Worm (Caenorhabditis elegans) whole organism, L4 larva: ENCODE results near the gene srz-95.
A peak's percentile ranks its signal among the peaks of the same experiment; 100 is the strongest.

Experiments used
- ceh-20 ChIP-seq: fragments of 200-800 bp; sonication (Bioruptor generic); IDR thresholded peaks from 2 replicates; pipeline ENCODE4 v1.3.6; 2022; ENCODE audit warnings: missing genetic modification reagents, missing genetic modification characterization, missing compliant biosample characterization
- ceh-82 ChIP-seq: sonication (generic microtip); optimal IDR thresholded peaks from 2 replicates; lab custom pipeline; 2017; ENCODE audit warnings: missing biosample characterization, missing genetic modification characterization
- duxl-1 ChIP-seq: sonication (generic microtip); optimal IDR thresholded peaks from 2 replicates; lab custom pipeline; 2016; ENCODE audit warnings: mild to moderate bottlenecking, missing genetic modification characterization, moderate library complexity, missing compliant biosample characterization; ENCODE audit not compliant: poor library complexity
- hlh-30 ChIP-seq: sonication (generic microtip); optimal IDR thresholded peaks from 2 replicates; lab custom pipeline; 2017; ENCODE audit warnings: antibody characterized with exemption, mild to moderate bottlenecking, missing genetic modification characterization, missing compliant biosample characterization; ENCODE audit not compliant: insufficient read depth
- lin-15B ChIP-seq: fragments of 150-350 bp; sonication (generic microtip); optimal IDR thresholded peaks from 3 replicates; lab custom pipeline; 2014; ENCODE audit warnings: missing biosample characterization, missing genetic modification characterization
- mes-2 ChIP-seq: sonication (generic microtip); optimal IDR thresholded peaks from 2 replicates; lab custom pipeline; 2016; ENCODE audit warnings: missing genotype, mild to moderate bottlenecking, missing genetic modification characterization, missing compliant biosample characterization; ENCODE audit not compliant: poor library complexity, severe bottlenecking
- mxl-2 ChIP-seq: fragments of 200-800 bp; sonication (Bioruptor generic); conservative IDR thresholded peaks from 2 replicates; pipeline ENCODE4 v1.3.6; 2022; ENCODE audit warnings: missing genetic modification reagents, missing genetic modification characterization, missing compliant biosample characterization
- set-16 ChIP-seq: fragments of 200-800 bp; sonication (Bioruptor generic); IDR thresholded peaks from 2 replicates; pipeline ENCODE4 v1.3.6; 2022; ENCODE audit warnings: missing genetic modification reagents, missing genetic modification characterization, missing compliant biosample characterization
- unc-130 ChIP-seq: sonication (generic microtip); optimal IDR thresholded peaks from 2 replicates; lab custom pipeline; 2016; ENCODE audit warnings: missing genetic modification reagents, missing genetic modification characterization, missing compliant biosample characterization
- unc-62 ChIP-seq, 3 experiments: fragments of 150-350 bp in 1 of 3; sonication (generic microtip); optimal IDR thresholded peaks in 2 of 3; peaks in 1 of 3; 1 replicate in 1 of 3; 2 replicates in 2 of 3; lab custom pipeline; 2014 to 2017; ENCODE audit warnings: missing biosample characterization in 3 of 3, missing genetic modification characterization in 3 of 3, missing genetic modification reagents in 3 of 3, missing genotype in 1 of 3
- zip-11 ChIP-seq: fragments of 200-800 bp; sonication (Bioruptor generic); IDR thresholded peaks from 2 replicates; pipeline ENCODE4 v1.3.6; 2022; ENCODE audit warnings: missing genetic modification characterization, missing compliant biosample characterization

- TF ChIP-seq ceh-20 = no peak
- TF ChIP-seq ceh-82 (tag; lab: Kevin White, UChicago) = no peak
- peak in 1 of 2 experiments; percentile 21 for TF ChIP-seq unc-62 (GFP tag; optimal IDR thresholded peaks at IDR 0.05 in 1 of 2; lab: Kevin White, UChicago)
- no peak for TF ChIP-seq unc-62 (tag; optimal IDR thresholded peaks at IDR 0.05; lab: Kevin White, UChicago)
- no peak for TF ChIP-seq unc-130 (GFP tag; lab: Kevin White, UChicago)
- TF ChIP-seq mes-2 = no peak
- TF ChIP-seq lin-15B (tag; lab: Kevin White, UChicago) = no peak
- TF ChIP-seq set-16 (GFP tag; lab: Robert Waterston, UW) = no peak
- no peak for TF ChIP-seq hlh-30
- no peak for TF ChIP-seq zip-11 (GFP tag; lab: Robert Waterston, UW)
- no peak for TF ChIP-seq duxl-1 (tag; lab: Kevin White, UChicago)
- TF ChIP-seq mxl-2 (GFP tag; lab: Robert Waterston, UW) = no peak
Measured at ce11 chrV:17008302-17008701, 16.5 kb downstream of the srz-95 start, which contains the start of gene sri-69.
